Worm (Caenorhabditis elegans) whole organism, L2 larva: ENCODE measurements around the gene str-138.

Experiments
- ZK546.5 ChIP-seq: sonication (generic microtip); optimal IDR thresholded peaks from 2 replicates; lab custom pipeline; 2017; ENCODE audit warnings: missing biosample characterization, missing genetic modification characterization
- alr-1 ChIP-seq: fragments of 150-350 bp; optimal IDR thresholded peaks from 2 replicates; lab custom pipeline; 2014; ENCODE audit warnings: missing biosample characterization, missing genetic modification characterization
- crh-2 ChIP-seq: sonication (generic microtip); optimal IDR thresholded peaks from 2 replicates; lab custom pipeline; 2017; ENCODE audit warnings: missing biosample characterization, missing genetic modification characterization
- dmd-4 ChIP-seq: sonication (generic microtip); optimal IDR thresholded peaks from 2 replicates; lab custom pipeline; 2017; ENCODE audit warnings: missing biosample characterization, missing genetic modification characterization
- nhr-237 ChIP-seq: fragments of 150-350 bp; optimal IDR thresholded peaks from 2 replicates; lab custom pipeline; 2014; ENCODE audit warnings: missing biosample characterization, missing genetic modification characterization
- nhr-77 ChIP-seq: fragments of 150-350 bp; optimal IDR thresholded peaks from 2 replicates; lab custom pipeline; 2014; ENCODE audit warnings: missing biosample characterization, missing genetic modification characterization
- unc-39 ChIP-seq: fragments of 150-350 bp; optimal IDR thresholded peaks from 2 replicates; lab custom pipeline; 2014; ENCODE audit warnings: missing biosample characterization, missing genetic modification characterization
- ztf-4 ChIP-seq: fragments of 150-350 bp; optimal IDR thresholded peaks from 2 replicates; lab custom pipeline; 2014; ENCODE audit warnings: missing biosample characterization, missing genetic modification characterization

DNA sequence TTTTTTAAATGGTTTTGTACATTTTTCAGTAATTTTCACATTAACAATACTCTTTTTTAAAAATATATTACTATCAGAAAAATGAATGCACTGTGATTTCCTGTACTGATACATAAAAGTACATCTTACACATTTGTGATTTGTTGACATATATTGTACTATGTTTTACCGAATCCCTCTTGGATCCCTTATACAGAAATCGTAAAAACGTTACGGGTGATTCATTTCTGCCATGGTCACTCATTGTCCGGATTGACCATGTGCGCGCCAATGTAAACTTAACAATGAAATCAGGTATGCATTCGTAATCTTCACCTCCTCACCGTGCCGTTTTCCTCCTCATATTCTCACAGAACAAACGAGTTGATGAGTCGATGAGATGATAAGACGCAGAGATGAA is 4.3 kb upstream of the str-138 start, which contains the start of gene ZC513.2:
- TF ChIP-seq alr-1 = no peak
- TF ChIP-seq nhr-77 (tag; lab: Kevin White, UChicago) = no peak
- TF ChIP-seq ZK546.5 (tag; lab: Kevin White, UChicago) = no peak
- TF ChIP-seq dmd-4 (tag; lab: Kevin White, UChicago) = no peak
- no peak for TF ChIP-seq nhr-237 (tag; lab: Kevin White, UChicago)
- TF ChIP-seq crh-2 (tag; lab: Kevin White, UChicago) = no peak
- no peak for TF ChIP-seq ztf-4 (tag; lab: Kevin White, UChicago)
- no peak for TF ChIP-seq unc-39 (tag; lab: Kevin White, UChicago)
